Worm (Caenorhabditis elegans) whole organism, mixed stage, embryonic: ENCODE measurements around the gene F16G10.5.

Experiments
- blmp-1 ChIP-seq: fragments of 150-350 bp; optimal IDR thresholded peaks from 2 replicates; lab custom pipeline; 2014; ENCODE audit warnings: missing biosample characterization, missing genetic modification characterization
- lin-13 ChIP-seq: fragments of 150-350 bp; optimal IDR thresholded peaks from 2 replicates; lab custom pipeline; 2014; ENCODE audit warnings: missing biosample characterization, missing genetic modification characterization
- mab-5 ChIP-seq: fragments of 150-350 bp; optimal IDR thresholded peaks from 2 replicates; lab custom pipeline; 2014; ENCODE audit warnings: missing biosample characterization, missing genetic modification characterization
- nhr-237 ChIP-seq: fragments of 150-350 bp; optimal IDR thresholded peaks from 2 replicates; lab custom pipeline; 2014; ENCODE audit warnings: missing biosample characterization, missing genetic modification characterization
- nhr-76 ChIP-seq: sonication (generic microtip); optimal IDR thresholded peaks from 2 replicates; lab custom pipeline; 2017; ENCODE audit warnings: missing biosample characterization, missing genetic modification characterization
- snpc-4 ChIP-seq: fragments of 150-350 bp; optimal IDR thresholded peaks from 2 replicates; lab custom pipeline; 2014; ENCODE audit warnings: missing biosample characterization, missing genetic modification characterization
- unc-62 ChIP-seq: fragments of 150-350 bp; optimal IDR thresholded peaks from 2 replicates; lab custom pipeline; 2014; ENCODE audit warnings: missing biosample characterization, missing genetic modification reagents, missing genetic modification characterization

- no peak for TF ChIP-seq unc-62 (GFP tag; lab: Kevin White, UChicago)
- TF ChIP-seq lin-13 (tag; lab: Kevin White, UChicago), result no peak
- TF ChIP-seq mab-5, result no peak
- TF ChIP-seq nhr-76 (tag; lab: Kevin White, UChicago), result no peak
- no peak for TF ChIP-seq nhr-237 (tag; lab: Kevin White, UChicago)
- no peak for TF ChIP-seq blmp-1 (tag; lab: Kevin White, UChicago)
- TF ChIP-seq snpc-4, result no peak
Measured at ce11 chrII:2411555-2411954, 44.4 kb downstream of the F16G10.5 start.
